Worm (Caenorhabditis elegans): ENCODE data around the gene cdr-4.

- no peak for TF ChIP-seq W03F9.2 (tag; optimal IDR thresholded peaks at IDR 0.05)
- TF ChIP-seq him-1 (tag; optimal IDR thresholded peaks at IDR 0.05) = no peak
- no peak for TF ChIP-seq dao-5 (tag; optimal IDR thresholded peaks at IDR 0.05)
Measured at ce11 chrV:12450441-12450840, 42.0 kb upstream of the cdr-4 start, which contains the start of gene F28C1.1.

All from whole organism, L4/young adult.